Worm (Caenorhabditis elegans) whole organism, L4 larva: ENCODE data around the gene F20D6.9.

ENCODE experiments used
- D1046.2 ChIP-seq: fragments of 200-800 bp; sonication (Bioruptor generic); IDR thresholded peaks from 2 replicates; pipeline ENCODE4 v1.3.6; 2022; ENCODE audit warnings: missing genetic modification characterization, missing compliant biosample characterization
- F37D6.2 ChIP-seq: sonication (generic microtip); optimal IDR thresholded peaks from 2 replicates; lab custom pipeline; 2016; ENCODE audit warnings: mild to moderate bottlenecking, missing genetic modification characterization, missing compliant biosample characterization
- F49E8.2 ChIP-seq: sonication (generic microtip); optimal IDR thresholded peaks from 2 replicates; lab custom pipeline; 2016; ENCODE audit warnings: missing compliant biosample characterization, mild to moderate bottlenecking, missing genetic modification characterization, borderline replicate concordance
- T20F7.1 ChIP-seq: fragments of 200-800 bp; sonication (Bioruptor generic); optimal IDR thresholded peaks from 2 replicates; lab custom pipeline; 2018; ENCODE audit warnings: mild to moderate bottlenecking, missing genetic modification characterization, missing compliant biosample characterization
- Y105C5A.15 ChIP-seq: fragments of 200-800 bp; sonication (Bioruptor generic); IDR thresholded peaks from 2 replicates; pipeline ENCODE4 v1.3.6; 2022; ENCODE audit warnings: missing genetic modification characterization, missing compliant biosample characterization
- aha-1 ChIP-seq: fragments of 150-350 bp; peaks from one replicate; lab custom pipeline; 2014; ENCODE audit warnings: missing biosample characterization, missing genetic modification characterization
- aly-2 ChIP-seq: sonication (generic microtip); optimal IDR thresholded peaks from 2 replicates; lab custom pipeline; 2018; ENCODE audit warnings: missing biosample characterization, missing genetic modification characterization
- ama-1 ChIP-seq: fragments of 150-350 bp; optimal IDR thresholded peaks from 2 replicates; lab custom pipeline; 2014; ENCODE audit warnings: inconsistent platforms, mixed read lengths
- arid-1 ChIP-seq: fragments of 200-800 bp; sonication (Bioruptor generic); conservative IDR thresholded peaks from 2 replicates; pipeline ENCODE4 v1.3.6; 2022; ENCODE audit warnings: missing genetic modification reagents, missing genetic modification characterization, missing compliant biosample characterization
- ceh-28 ChIP-seq: fragments of 150-350 bp; optimal IDR thresholded peaks from 2 replicates; lab custom pipeline; 2014; ENCODE audit warnings: missing biosample characterization, missing genetic modification reagents, missing genetic modification characterization
- ceh-32 ChIP-seq: sonication (generic microtip); optimal IDR thresholded peaks from 2 replicates; lab custom pipeline; 2016; ENCODE audit warnings: mild to moderate bottlenecking, missing genetic modification characterization, missing compliant biosample characterization; ENCODE audit not compliant: poor library complexity
- ceh-44 ChIP-seq: fragments of 200-800 bp; sonication (Bioruptor generic); IDR thresholded peaks from 2 replicates; pipeline ENCODE4 v1.3.6; 2022; ENCODE audit warnings: missing genetic modification reagents, missing genetic modification characterization, missing compliant biosample characterization
- ceh-62 ChIP-seq: sonication (generic microtip); optimal IDR thresholded peaks from 2 replicates; lab custom pipeline; 2017; ENCODE audit warnings: missing biosample characterization, missing genetic modification characterization
- ceh-82 ChIP-seq: sonication (generic microtip); optimal IDR thresholded peaks from 2 replicates; lab custom pipeline; 2017; ENCODE audit warnings: missing biosample characterization, missing genetic modification characterization
- ces-1 ChIP-seq: fragments of 150-350 bp; sonication (generic microtip); optimal IDR thresholded peaks from 4 replicates; lab custom pipeline; 2014; ENCODE audit warnings: missing biosample characterization, missing genetic modification reagents, missing genetic modification characterization
- ctbp-1 ChIP-seq: fragments of 200-800 bp; sonication (Bioruptor generic); IDR thresholded peaks from 2 replicates; pipeline ENCODE4 v1.3.6; 2022; ENCODE audit warnings: missing genetic modification reagents, missing genetic modification characterization, missing compliant biosample characterization
- daf-16 ChIP-seq, 3 experiments: sonication (generic microtip); optimal IDR thresholded peaks; 2 replicates each; lab custom pipeline; 2016 to 2017; ENCODE audit warnings: missing genetic modification characterization in 3 of 3, missing genetic modification reagents in 3 of 3, mild to moderate bottlenecking in 2 of 3, missing compliant biosample characterization in 2 of 3, missing biosample characterization in 1 of 3, moderate library complexity in 1 of 3
- dmd-8 ChIP-seq: fragments of 200-800 bp; sonication (Bioruptor generic); IDR thresholded peaks from 2 replicates; pipeline ENCODE4 v1.3.6; 2022; ENCODE audit warnings: missing genetic modification characterization, missing compliant biosample characterization
- dpl-1 ChIP-seq: fragments of 150-350 bp; optimal IDR thresholded peaks from 2 replicates; lab custom pipeline; 2014; ENCODE audit warnings: missing biosample characterization, missing genetic modification reagents, missing genetic modification characterization
- dve-1 ChIP-seq: sonication (generic microtip); optimal IDR thresholded peaks from 2 replicates; lab custom pipeline; 2017; ENCODE audit warnings: antibody characterized with exemption, mild to moderate bottlenecking, missing genetic modification characterization, missing compliant biosample characterization; ENCODE audit not compliant: insufficient read depth
- fkh-10 ChIP-seq: fragments of 150-350 bp; optimal IDR thresholded peaks from 2 replicates; lab custom pipeline; 2014; ENCODE audit warnings: missing biosample characterization, missing genetic modification reagents, missing genetic modification characterization
- hlh-11 ChIP-seq: fragments of 200-800 bp; sonication (Bioruptor generic); optimal IDR thresholded peaks from 2 replicates; lab custom pipeline; 2018; ENCODE audit warnings: mild to moderate bottlenecking, missing genetic modification characterization, missing compliant biosample characterization
- hlh-30 ChIP-seq: sonication (generic microtip); optimal IDR thresholded peaks from 2 replicates; lab custom pipeline; 2017; ENCODE audit warnings: antibody characterized with exemption, mild to moderate bottlenecking, missing genetic modification characterization, missing compliant biosample characterization; ENCODE audit not compliant: insufficient read depth
- hmg-1.1 ChIP-seq: fragments of 200-800 bp; sonication (Bioruptor generic); IDR thresholded peaks from 2 replicates; pipeline ENCODE4 v1.3.6; 2022; ENCODE audit warnings: missing genetic modification reagents, missing genetic modification characterization, missing compliant biosample characterization
- lin-1 ChIP-seq: fragments of 200-800 bp; sonication (Bioruptor generic); IDR thresholded peaks from 2 replicates; pipeline ENCODE4 v1.3.6; 2022; ENCODE audit warnings: missing genetic modification reagents, missing genetic modification characterization, missing compliant biosample characterization
- lin-38 ChIP-seq: fragments of 200-800 bp; sonication (Bioruptor generic); IDR thresholded peaks from 2 replicates; pipeline ENCODE4 v1.3.6; 2022; ENCODE audit warnings: missing genetic modification reagents, missing genetic modification characterization, missing compliant biosample characterization
- lir-3 ChIP-seq: sonication (generic microtip); optimal IDR thresholded peaks from 2 replicates; lab custom pipeline; 2016; ENCODE audit warnings: mild to moderate bottlenecking, missing genetic modification characterization, missing compliant biosample characterization
- lsy-2 ChIP-seq, 2 experiments: fragments of 150-350 bp in 1 of 2; sonication (generic microtip) in 1 of 2; optimal IDR thresholded peaks; 2 replicates each; lab custom pipeline; 2014 to 2017; ENCODE audit warnings: missing biosample characterization in 2 of 2, missing genetic modification characterization in 2 of 2
- mdl-1 ChIP-seq, 2 experiments: fragments of 150-350 bp in 1 of 2; sonication (generic microtip) in 1 of 2; optimal IDR thresholded peaks; 2 replicates each; lab custom pipeline; 2014 to 2017; ENCODE audit warnings: missing biosample characterization in 2 of 2, missing genetic modification characterization in 2 of 2
- mep-1 ChIP-seq: fragments of 150-350 bp; sonication (generic microtip); optimal IDR thresholded peaks from 3 replicates; lab custom pipeline; 2014; ENCODE audit warnings: missing biosample characterization, missing genetic modification characterization
- mes-2 ChIP-seq: sonication (generic microtip); optimal IDR thresholded peaks from 2 replicates; lab custom pipeline; 2016; ENCODE audit warnings: missing genotype, mild to moderate bottlenecking, missing genetic modification characterization, missing compliant biosample characterization; ENCODE audit not compliant: poor library complexity, severe bottlenecking
- mxl-3 ChIP-seq: fragments of 200-800 bp; sonication (Bioruptor generic); optimal IDR thresholded peaks from 2 replicates; lab custom pipeline; 2018; ENCODE audit warnings: mild to moderate bottlenecking, missing genetic modification characterization, missing compliant biosample characterization
- nhr-10 ChIP-seq: fragments of 150-350 bp; optimal IDR thresholded peaks from 2 replicates; lab custom pipeline; 2014; ENCODE audit warnings: missing biosample characterization, missing genetic modification characterization
- nhr-102 ChIP-seq: sonication (generic microtip); optimal IDR thresholded peaks from 2 replicates; lab custom pipeline; 2016; ENCODE audit warnings: mild to moderate bottlenecking, missing genetic modification characterization, moderate library complexity, missing compliant biosample characterization
- nhr-25 ChIP-seq: sonication (generic microtip); optimal IDR thresholded peaks from 2 replicates; lab custom pipeline; 2017; ENCODE audit warnings: missing genetic modification characterization, mild to moderate bottlenecking, missing compliant biosample characterization, antibody characterized with exemption, moderate library complexity, borderline replicate concordance; ENCODE audit not compliant: insufficient read depth
- nhr-42 ChIP-seq: fragments of 200-800 bp; sonication (Bioruptor generic); IDR thresholded peaks from 2 replicates; pipeline ENCODE4 v1.3.6; 2022; ENCODE audit warnings: missing genetic modification characterization, missing compliant biosample characterization
- pqm-1 ChIP-seq: sonication (generic microtip); optimal IDR thresholded peaks from 2 replicates; lab custom pipeline; 2017; ENCODE audit warnings: missing biosample characterization, missing genetic modification characterization
- rbr-2 ChIP-seq: sonication (generic microtip); optimal IDR thresholded peaks from 2 replicates; lab custom pipeline; 2016; ENCODE audit warnings: missing genotype, missing genetic modification characterization, missing compliant biosample characterization
- skn-1 ChIP-seq: fragments of 150-350 bp; optimal IDR thresholded peaks from 2 replicates; lab custom pipeline; 2014; ENCODE audit warnings: missing biosample characterization, missing genetic modification characterization
- snpc-1.2 ChIP-seq: fragments of 200-800 bp; sonication (Bioruptor generic); IDR thresholded peaks from 2 replicates; pipeline ENCODE4 v1.3.6; 2022; ENCODE audit warnings: missing genetic modification reagents, missing genetic modification characterization, missing compliant biosample characterization
- tra-1 ChIP-seq: fragments of 200-800 bp; sonication (Bioruptor generic); IDR thresholded peaks from 2 replicates; pipeline ENCODE4 v1.3.6; 2022; ENCODE audit warnings: missing genetic modification reagents, missing genetic modification characterization, missing compliant biosample characterization
- unc-130 ChIP-seq: sonication (generic microtip); optimal IDR thresholded peaks from 2 replicates; lab custom pipeline; 2016; ENCODE audit warnings: missing genetic modification reagents, missing genetic modification characterization, missing compliant biosample characterization
- unc-39 ChIP-seq: sonication (generic microtip); optimal IDR thresholded peaks from 2 replicates; lab custom pipeline; 2017; ENCODE audit warnings: missing biosample characterization, missing genetic modification characterization
- vab-7 ChIP-seq: fragments of 200-800 bp; sonication (Bioruptor generic); IDR thresholded peaks from 2 replicates; pipeline ENCODE4 v1.3.6; 2022; ENCODE audit warnings: missing genetic modification reagents, missing genetic modification characterization, missing compliant biosample characterization
- zag-1 ChIP-seq: fragments of 150-350 bp; optimal IDR thresholded peaks from 2 replicates; lab custom pipeline; 2014; ENCODE audit warnings: missing biosample characterization, missing genetic modification characterization
- zfp-2 ChIP-seq: sonication (generic microtip); optimal IDR thresholded peaks from 2 replicates; lab custom pipeline; 2016; ENCODE audit warnings: mild to moderate bottlenecking, missing genetic modification characterization, missing compliant biosample characterization
- zfp-3 ChIP-seq: fragments of 200-800 bp; sonication (Bioruptor generic); conservative IDR thresholded peaks from 2 replicates; pipeline ENCODE4 v1.3.6; 2022; ENCODE audit warnings: missing genetic modification reagents, missing genetic modification characterization, missing compliant biosample characterization

The F20D6.9 gene

ce11 chrV:8130812-8131211 is 46.4 kb downstream of the F20D6.9 start:
- TF ChIP-seq skn-1 (no peak), unc-130 (GFP tag; lab: Kevin White, UChicago) (no peak), zag-1 (tag; lab: Kevin White, UChicago) (no peak), arid-1 (GFP tag; lab: Robert Waterston, UW) (no peak), ceh-82 (tag; lab: Kevin White, UChicago) (no peak), unc-39 (no peak), ama-1 (lab: Kevin White, UChicago) (no peak), snpc-1.2 (GFP tag; lab: Robert Waterston, UW) (no peak)

ce11 chrV:8130149-8130661 is 47.0 kb downstream of the F20D6.9 start, which contains the start of gene snap-1:
Gene snap-1, plus strand, starts transcription at chrV:8130611.
- peak in 1 of 2 experiments; percentile 75 for TF ChIP-seq lsy-2 (tag; optimal IDR thresholded peaks at IDR 0.05; lab: Kevin White, UChicago)
- peak; percentile 88 for TF ChIP-seq aha-1
- no peak for TF ChIP-seq F49E8.2 (tag; lab: Kevin White, UChicago)
- no peak for TF ChIP-seq nhr-102 (tag; lab: Kevin White, UChicago)
- no peak for TF ChIP-seq daf-16 (GFP tag; optimal IDR thresholded peaks at IDR 0.05; lab: Kevin White, UChicago)
- TF ChIP-seq daf-16 (tag; optimal IDR thresholded peaks at IDR 0.05; lab: Kevin White, UChicago), result peak; percentile 57
- TF ChIP-seq nhr-42 (GFP tag; lab: Robert Waterston, UW), result no peak
- peak; percentile 74 for TF ChIP-seq mxl-3 (GFP tag; lab: Kevin White, UChicago)
- peak; percentile 26 for TF ChIP-seq dve-1 (tag; lab: Kevin White, UChicago)
- TF ChIP-seq vab-7 (GFP tag; lab: Robert Waterston, UW), result no peak
- TF ChIP-seq rbr-2, result peak; percentile 55
- no peak for TF ChIP-seq ama-1 (lab: Kevin White, UChicago)
- no peak for TF ChIP-seq Y105C5A.15 (GFP tag; lab: Robert Waterston, UW)
- TF ChIP-seq ctbp-1 (GFP tag; lab: Robert Waterston, UW), result peak; percentile 58; the same call in 1 of the 2 replicates
- no peak for TF ChIP-seq aly-2 (tag; lab: Kevin White, UChicago)
- TF ChIP-seq arid-1 (GFP tag; lab: Robert Waterston, UW), result no peak
- TF ChIP-seq zfp-2 (tag; lab: Kevin White, UChicago), result no peak
- TF ChIP-seq zfp-3, result no peak
- no peak for TF ChIP-seq tra-1 (GFP tag; lab: Robert Waterston, UW)
- TF ChIP-seq pqm-1 (tag; lab: Kevin White, UChicago), result no peak
- peak; percentile 51 for TF ChIP-seq mep-1 (tag; lab: Kevin White, UChicago)
- TF ChIP-seq hmg-1.1, result peak; percentile 57
- no peak for TF ChIP-seq lin-1
- no peak for TF ChIP-seq snpc-1.2 (GFP tag; lab: Robert Waterston, UW)
- no peak for TF ChIP-seq ceh-28
- TF ChIP-seq ceh-82 (tag; lab: Kevin White, UChicago), result no peak
- no peak for TF ChIP-seq zag-1 (tag; lab: Kevin White, UChicago)
- TF ChIP-seq nhr-25, result no peak
- TF ChIP-seq ceh-32 (tag; lab: Kevin White, UChicago), result no peak
- peak; percentile 49 for TF ChIP-seq fkh-10
- TF ChIP-seq D1046.2 (GFP tag; lab: Robert Waterston, UW), result no peak
- peak; percentile 42 for TF ChIP-seq dpl-1 (GFP tag; lab: Kevin White, UChicago)
- no peak for TF ChIP-seq nhr-10
- no peak for TF ChIP-seq dmd-8
- TF ChIP-seq skn-1, result no peak
- TF ChIP-seq lir-3 (tag; lab: Kevin White, UChicago), result no peak
- peak; percentile 66 for TF ChIP-seq hlh-11
- TF ChIP-seq mes-2 (tag; lab: Kevin White, UChicago), result peak; percentile 65
- no peak for TF ChIP-seq ceh-62
- TF ChIP-seq ces-1, result no peak
- TF ChIP-seq lin-38 (GFP tag; lab: Robert Waterston, UW), result no peak
- peak; percentile 93 for TF ChIP-seq hlh-30
- TF ChIP-seq ceh-44 (GFP tag; lab: Robert Waterston, UW), result peak; percentile 36; the same call in 1 of the 2 replicates
- peak; percentile 42 for TF ChIP-seq T20F7.1 (GFP tag; lab: Kevin White, UChicago)
- peak in 1 of 2 experiments; percentile 38 for TF ChIP-seq mdl-1 (tag; optimal IDR thresholded peaks at IDR 0.05; lab: Kevin White, UChicago)
- peak; percentile 5 for TF ChIP-seq F37D6.2
